Worm (Caenorhabditis elegans) whole organism, late embryonic: ENCODE data around the gene srx-48.

Experiments used
- elt-2 ChIP-seq: sonication (generic microtip); optimal IDR thresholded peaks from 2 replicates; lab custom pipeline; 2016; ENCODE audit warnings: missing genetic modification reagents, missing genetic modification characterization, missing compliant biosample characterization
- nhr-11 ChIP-seq: fragments of 150-350 bp; optimal IDR thresholded peaks from 2 replicates; lab custom pipeline; 2014; ENCODE audit warnings: missing biosample characterization, missing genetic modification characterization
- sox-2 ChIP-seq: fragments of 200-800 bp; sonication (Bioruptor generic); IDR thresholded peaks from 2 replicates; pipeline ENCODE4 v1.3.6; 2022; ENCODE audit warnings: missing genetic modification reagents, missing genetic modification characterization, missing compliant biosample characterization
- ztf-16 ChIP-seq: sonication (generic microtip); optimal IDR thresholded peaks from 2 replicates; lab custom pipeline; 2017; ENCODE audit warnings: missing genetic modification characterization, missing compliant biosample characterization

DNA sequence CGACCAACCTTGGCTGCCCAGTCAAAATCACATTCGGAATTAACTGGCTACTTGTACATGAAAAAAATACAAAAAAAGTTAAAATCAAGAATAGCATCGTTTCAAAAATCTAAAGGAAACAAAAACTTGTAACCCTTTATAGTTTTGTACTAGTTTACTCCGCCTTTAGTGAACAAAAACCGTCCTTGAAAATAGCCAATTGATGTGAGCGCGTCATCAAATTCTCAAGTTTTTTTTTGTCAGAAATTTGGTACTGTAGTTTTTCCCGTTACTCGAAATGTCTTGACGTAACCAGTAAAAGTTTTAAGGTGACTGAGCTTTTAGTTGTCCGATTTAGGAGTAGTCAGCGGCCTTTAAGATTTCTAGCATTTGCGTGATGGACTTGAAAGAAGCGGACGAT, 43.8 kb upstream of the srx-48 start, which contains the start of gene C29F3.3:
- no peak for TF ChIP-seq ztf-16 (tag; lab: Kevin White, UChicago)
- no peak for TF ChIP-seq elt-2 (tag; lab: Kevin White, UChicago)
- no peak for TF ChIP-seq nhr-11 (tag; lab: Kevin White, UChicago)
- TF ChIP-seq sox-2 (GFP tag; lab: Robert Waterston, UW): no peak
